Worm (Caenorhabditis elegans) whole organism, L1 larva: ENCODE measurements around the gene T26C5.2.

Experiments used
- blmp-1 ChIP-seq: fragments of 150-350 bp; optimal IDR thresholded peaks from 2 replicates; lab custom pipeline; 2014; ENCODE audit warnings: missing biosample characterization, missing genetic modification characterization
- pqm-1 ChIP-seq: sonication (generic microtip); optimal IDR thresholded peaks from 3 replicates; lab custom pipeline; 2017; ENCODE audit warnings: missing biosample characterization, missing genetic modification characterization
- vab-15 ChIP-seq: sonication (generic microtip); optimal IDR thresholded peaks from 2 replicates; lab custom pipeline; 2017; ENCODE audit warnings: missing genotype, mild to moderate bottlenecking, missing genetic modification characterization, missing compliant biosample characterization

ce11 chrII:9261403-9261802, 28.4 kb downstream of the T26C5.2 start:
- TF ChIP-seq vab-15 (no peak), blmp-1 (tag; lab: Kevin White, UChicago) (no peak), pqm-1 (tag; lab: Kevin White, UChicago) (no peak)
